Worm (Caenorhabditis elegans) whole organism, L4 larva: ENCODE measurements around the gene ugt-16.
A peak's percentile ranks its signal among the peaks of the same experiment; 100 is the strongest.

Experiments
- D1046.2 ChIP-seq: fragments of 200-800 bp; sonication (Bioruptor generic); IDR thresholded peaks from 2 replicates; pipeline ENCODE4 v1.3.6; 2022; ENCODE audit warnings: missing genetic modification characterization, missing compliant biosample characterization
- F10B5.3 ChIP-seq: sonication (generic microtip); optimal IDR thresholded peaks from 2 replicates; lab custom pipeline; 2016; ENCODE audit warnings: mild to moderate bottlenecking, missing genetic modification characterization, missing compliant biosample characterization
- F37D6.2 ChIP-seq: sonication (generic microtip); optimal IDR thresholded peaks from 2 replicates; lab custom pipeline; 2016; ENCODE audit warnings: mild to moderate bottlenecking, missing genetic modification characterization, missing compliant biosample characterization
- F44E2.7 ChIP-seq: fragments of 200-800 bp; sonication (Bioruptor generic); IDR thresholded peaks from 2 replicates; pipeline ENCODE4 v2.1.2; 2022; ENCODE audit warnings: missing genetic modification characterization, missing compliant biosample characterization
- F49E8.2 ChIP-seq: sonication (generic microtip); optimal IDR thresholded peaks from 2 replicates; lab custom pipeline; 2016; ENCODE audit warnings: missing compliant biosample characterization, mild to moderate bottlenecking, missing genetic modification characterization, borderline replicate concordance
- Y48G9A.11 ChIP-seq: fragments of 200-800 bp; sonication (Bioruptor generic); IDR thresholded peaks from 2 replicates; pipeline ENCODE4 v1.3.6; 2022; ENCODE audit warnings: missing genetic modification reagents, missing genetic modification characterization, missing compliant biosample characterization
- Y5F2A.4 ChIP-seq: fragments of 200-800 bp; sonication (Bioruptor generic); optimal IDR thresholded peaks from 2 replicates; lab custom pipeline; 2018; ENCODE audit warnings: mild to moderate bottlenecking, missing genetic modification characterization, missing compliant biosample characterization
- aha-1 ChIP-seq: fragments of 150-350 bp; peaks from one replicate; lab custom pipeline; 2014; ENCODE audit warnings: missing biosample characterization, missing genetic modification characterization
- ama-1 ChIP-seq: fragments of 150-350 bp; optimal IDR thresholded peaks from 2 replicates; lab custom pipeline; 2014; ENCODE audit warnings: inconsistent platforms, mixed read lengths
- arid-1 ChIP-seq: fragments of 200-800 bp; sonication (Bioruptor generic); conservative IDR thresholded peaks from 2 replicates; pipeline ENCODE4 v1.3.6; 2022; ENCODE audit warnings: missing genetic modification reagents, missing genetic modification characterization, missing compliant biosample characterization
- attf-4 ChIP-seq: sonication (generic microtip); optimal IDR thresholded peaks from 3 replicates; lab custom pipeline; 2017; ENCODE audit warnings: missing biosample characterization, missing genetic modification characterization
- ces-1 ChIP-seq: fragments of 150-350 bp; sonication (generic microtip); optimal IDR thresholded peaks from 4 replicates; lab custom pipeline; 2014; ENCODE audit warnings: missing biosample characterization, missing genetic modification reagents, missing genetic modification characterization
- ctbp-1 ChIP-seq: fragments of 200-800 bp; sonication (Bioruptor generic); IDR thresholded peaks from 2 replicates; pipeline ENCODE4 v1.3.6; 2022; ENCODE audit warnings: missing genetic modification reagents, missing genetic modification characterization, missing compliant biosample characterization
- daf-16 ChIP-seq, 3 experiments: sonication (generic microtip); optimal IDR thresholded peaks; 2 replicates each; lab custom pipeline; 2016 to 2017; ENCODE audit warnings: missing genetic modification characterization in 3 of 3, missing genetic modification reagents in 3 of 3, mild to moderate bottlenecking in 2 of 3, missing compliant biosample characterization in 2 of 3, missing biosample characterization in 1 of 3, moderate library complexity in 1 of 3
- daf-8 ChIP-seq: fragments of 200-800 bp; sonication (Bioruptor generic); IDR thresholded peaks from 2 replicates; pipeline ENCODE4 v1.3.6; 2022; ENCODE audit warnings: missing genetic modification characterization, missing compliant biosample characterization
- dmd-6 ChIP-seq: fragments of 200-800 bp; sonication (Bioruptor generic); IDR thresholded peaks from 2 replicates; pipeline ENCODE4 v1.3.6; 2022; ENCODE audit warnings: missing genetic modification reagents, missing genetic modification characterization, missing compliant biosample characterization
- dmd-8 ChIP-seq: fragments of 200-800 bp; sonication (Bioruptor generic); IDR thresholded peaks from 2 replicates; pipeline ENCODE4 v1.3.6; 2022; ENCODE audit warnings: missing genetic modification characterization, missing compliant biosample characterization
- dve-1 ChIP-seq: sonication (generic microtip); optimal IDR thresholded peaks from 2 replicates; lab custom pipeline; 2017; ENCODE audit warnings: antibody characterized with exemption, mild to moderate bottlenecking, missing genetic modification characterization, missing compliant biosample characterization; ENCODE audit not compliant: insufficient read depth
- fkh-10 ChIP-seq: fragments of 150-350 bp; optimal IDR thresholded peaks from 2 replicates; lab custom pipeline; 2014; ENCODE audit warnings: missing biosample characterization, missing genetic modification reagents, missing genetic modification characterization
- fos-1 ChIP-seq: fragments of 150-350 bp; optimal IDR thresholded peaks from 2 replicates; lab custom pipeline; 2014; ENCODE audit warnings: missing biosample characterization, missing genetic modification characterization
- hif-1 ChIP-seq, 2 experiments: sonication (generic microtip); optimal IDR thresholded peaks; 2 replicates each; lab custom pipeline; 2016 to 2017; ENCODE audit warnings: missing compliant biosample characterization in 2 of 2, missing genetic modification characterization in 2 of 2, missing genetic modification reagents in 2 of 2, missing genotype in 2 of 2, mild to moderate bottlenecking in 1 of 2
- hlh-11 ChIP-seq: fragments of 200-800 bp; sonication (Bioruptor generic); optimal IDR thresholded peaks from 2 replicates; lab custom pipeline; 2018; ENCODE audit warnings: mild to moderate bottlenecking, missing genetic modification characterization, missing compliant biosample characterization
- hlh-30 ChIP-seq: sonication (generic microtip); optimal IDR thresholded peaks from 2 replicates; lab custom pipeline; 2017; ENCODE audit warnings: antibody characterized with exemption, mild to moderate bottlenecking, missing genetic modification characterization, missing compliant biosample characterization; ENCODE audit not compliant: insufficient read depth
- hmg-1.1 ChIP-seq: fragments of 200-800 bp; sonication (Bioruptor generic); IDR thresholded peaks from 2 replicates; pipeline ENCODE4 v1.3.6; 2022; ENCODE audit warnings: missing genetic modification reagents, missing genetic modification characterization, missing compliant biosample characterization
- lin-15B ChIP-seq: fragments of 150-350 bp; sonication (generic microtip); optimal IDR thresholded peaks from 3 replicates; lab custom pipeline; 2014; ENCODE audit warnings: missing biosample characterization, missing genetic modification characterization
- lin-38 ChIP-seq: fragments of 200-800 bp; sonication (Bioruptor generic); IDR thresholded peaks from 2 replicates; pipeline ENCODE4 v1.3.6; 2022; ENCODE audit warnings: missing genetic modification reagents, missing genetic modification characterization, missing compliant biosample characterization
- lsy-2 ChIP-seq, 2 experiments: fragments of 150-350 bp in 1 of 2; sonication (generic microtip) in 1 of 2; optimal IDR thresholded peaks; 2 replicates each; lab custom pipeline; 2014 to 2017; ENCODE audit warnings: missing biosample characterization in 2 of 2, missing genetic modification characterization in 2 of 2
- mdl-1 ChIP-seq, 2 experiments: fragments of 150-350 bp in 1 of 2; sonication (generic microtip) in 1 of 2; optimal IDR thresholded peaks; 2 replicates each; lab custom pipeline; 2014 to 2017; ENCODE audit warnings: missing biosample characterization in 2 of 2, missing genetic modification characterization in 2 of 2
- mep-1 ChIP-seq: fragments of 150-350 bp; sonication (generic microtip); optimal IDR thresholded peaks from 3 replicates; lab custom pipeline; 2014; ENCODE audit warnings: missing biosample characterization, missing genetic modification characterization
- mxl-3 ChIP-seq: fragments of 200-800 bp; sonication (Bioruptor generic); optimal IDR thresholded peaks from 2 replicates; lab custom pipeline; 2018; ENCODE audit warnings: mild to moderate bottlenecking, missing genetic modification characterization, missing compliant biosample characterization
- nhr-28 ChIP-seq: fragments of 150-350 bp; optimal IDR thresholded peaks from 2 replicates; lab custom pipeline; 2014; ENCODE audit warnings: missing biosample characterization, missing genetic modification characterization
- nhr-48 ChIP-seq: sonication (generic microtip); optimal IDR thresholded peaks from 2 replicates; lab custom pipeline; 2016; ENCODE audit warnings: mild to moderate bottlenecking, missing genetic modification characterization, missing compliant biosample characterization
- nhr-76 ChIP-seq: fragments of 150-350 bp; optimal IDR thresholded peaks from 2 replicates; lab custom pipeline; 2014; ENCODE audit warnings: missing biosample characterization, missing genetic modification characterization
- nhr-77 ChIP-seq: fragments of 150-350 bp; optimal IDR thresholded peaks from 2 replicates; lab custom pipeline; 2014; ENCODE audit warnings: missing biosample characterization, missing genetic modification characterization
- pqm-1 ChIP-seq: sonication (generic microtip); optimal IDR thresholded peaks from 2 replicates; lab custom pipeline; 2017; ENCODE audit warnings: missing biosample characterization, missing genetic modification characterization
- rbr-2 ChIP-seq: sonication (generic microtip); optimal IDR thresholded peaks from 2 replicates; lab custom pipeline; 2016; ENCODE audit warnings: missing genotype, missing genetic modification characterization, missing compliant biosample characterization
- sdz-12 ChIP-seq: fragments of 200-800 bp; sonication (Bioruptor generic); optimal IDR thresholded peaks from 2 replicates; lab custom pipeline; 2018; ENCODE audit warnings: mild to moderate bottlenecking, missing genetic modification characterization, missing compliant biosample characterization
- set-16 ChIP-seq: fragments of 200-800 bp; sonication (Bioruptor generic); IDR thresholded peaks from 2 replicates; pipeline ENCODE4 v1.3.6; 2022; ENCODE audit warnings: missing genetic modification reagents, missing genetic modification characterization, missing compliant biosample characterization
- snpc-4 ChIP-seq: fragments of 150-350 bp; optimal IDR thresholded peaks from 2 replicates; lab custom pipeline; 2014; ENCODE audit warnings: missing biosample characterization, missing genetic modification characterization
- tag-97 ChIP-seq: fragments of 200-800 bp; sonication (Bioruptor generic); IDR thresholded peaks from 2 replicates; pipeline ENCODE4 v1.3.6; 2022; ENCODE audit warnings: missing genetic modification characterization, missing compliant biosample characterization
- unc-130 ChIP-seq: sonication (generic microtip); optimal IDR thresholded peaks from 2 replicates; lab custom pipeline; 2016; ENCODE audit warnings: missing genetic modification reagents, missing genetic modification characterization, missing compliant biosample characterization
- unc-62 ChIP-seq, 3 experiments: fragments of 150-350 bp in 1 of 3; sonication (generic microtip); optimal IDR thresholded peaks in 2 of 3; peaks in 1 of 3; 1 replicate in 1 of 3; 2 replicates in 2 of 3; lab custom pipeline; 2014 to 2017; ENCODE audit warnings: missing biosample characterization in 3 of 3, missing genetic modification characterization in 3 of 3, missing genetic modification reagents in 3 of 3, missing genotype in 1 of 3
- zag-1 ChIP-seq: fragments of 150-350 bp; optimal IDR thresholded peaks from 2 replicates; lab custom pipeline; 2014; ENCODE audit warnings: missing biosample characterization, missing genetic modification characterization
- ztf-7 ChIP-seq: fragments of 150-350 bp; optimal IDR thresholded peaks from 2 replicates; lab custom pipeline; 2014; ENCODE audit warnings: missing biosample characterization, missing genetic modification characterization

ugt-16 gene

ce11 chrV:12819155-12819554 lies 5.7 kb upstream of the ugt-16 start:
- TF ChIP-seq set-16 (no peak), hmg-1.1 (peak; percentile 79), F10B5.3 (tag; lab: Kevin White, UChicago) (no peak), arid-1 (GFP tag; lab: Robert Waterston, UW) (no peak), mxl-3 (GFP tag; lab: Kevin White, UChicago) (peak; percentile 11), lsy-2 (tag; optimal IDR thresholded peaks at IDR 0.05; lab: Kevin White, UChicago) (peak; percentile 3 to 50), Y5F2A.4 (GFP tag; lab: Kevin White, UChicago) (no peak), rbr-2 (tag; lab: Kevin White, UChicago) (peak; percentile 79), fkh-10 (GFP tag; lab: Kevin White, UChicago) (peak; percentile 61), snpc-4 (tag; lab: Kevin White, UChicago) (no peak), mdl-1 (tag; optimal IDR thresholded peaks at IDR 0.05; lab: Kevin White, UChicago) (peak in 1 of 2 experiments; percentile 70), Y48G9A.11 (GFP tag; lab: Robert Waterston, UW) (no peak), F37D6.2 (tag; lab: Kevin White, UChicago) (peak; percentile 75), tag-97 (GFP tag; lab: Robert Waterston, UW) (no peak), mep-1 (tag; lab: Kevin White, UChicago) (peak; percentile 63), hif-1 (tag; optimal IDR thresholded peaks at IDR 0.05; lab: Kevin White, UChicago) (peak in 1 of 2 experiments; percentile 39), daf-16 (GFP tag; optimal IDR thresholded peaks at IDR 0.05; lab: Kevin White, UChicago) (no peak), daf-16 (tag; optimal IDR thresholded peaks at IDR 0.05; lab: Kevin White, UChicago) (no peak), sdz-12 (GFP tag; lab: Kevin White, UChicago) (no peak), aha-1 (tag; lab: Kevin White, UChicago) (peak; percentile 97), dmd-6 (GFP tag; lab: Robert Waterston, UW) (0 out of 2 replicates have a peak, but pooled peaks have one; percentile 11), hlh-30 (tag; lab: Kevin White, UChicago) (peak; percentile 83), nhr-48 (no peak), hlh-11 (tag; lab: Kevin White, UChicago) (peak; percentile 41)

ce11 chrV:12819792-12820453 lies 4.9 kb upstream of the ugt-16 start, which contains the start of the genes ZC443.4 and ugt-18:
Gene ZC443.4, minus strand, starts transcription at chrV:12819886.
Gene ugt-18, plus strand, starts transcription at chrV:12820260.
- TF ChIP-seq mxl-3 (GFP tag; lab: Kevin White, UChicago) = no peak
- TF ChIP-seq mdl-1 (tag; optimal IDR thresholded peaks at IDR 0.05; lab: Kevin White, UChicago) = no peak
- no peak for TF ChIP-seq D1046.2 (GFP tag; lab: Robert Waterston, UW)
- TF ChIP-seq rbr-2 (tag; lab: Kevin White, UChicago) = no peak
- TF ChIP-seq hmg-1.1 = no peak
- TF ChIP-seq ztf-7 (tag; lab: Kevin White, UChicago) = no peak
- TF ChIP-seq daf-16 (GFP tag; optimal IDR thresholded peaks at IDR 0.05; lab: Kevin White, UChicago) = no peak
- peak; percentile 28 for TF ChIP-seq daf-16 (tag; optimal IDR thresholded peaks at IDR 0.05; lab: Kevin White, UChicago)
- peak; percentile 60 for TF ChIP-seq pqm-1
- no peak for TF ChIP-seq ces-1 (GFP tag; lab: Kevin White, UChicago)
- no peak for TF ChIP-seq F49E8.2 (tag; lab: Kevin White, UChicago)
- TF ChIP-seq attf-4 (tag; lab: Kevin White, UChicago) = no peak
- no peak for TF ChIP-seq dmd-8 (GFP tag; lab: Robert Waterston, UW)
- TF ChIP-seq sdz-12 (GFP tag; lab: Kevin White, UChicago) = no peak
- peak; percentile 62 for TF ChIP-seq nhr-28 (tag; lab: Kevin White, UChicago)
- peak; percentile 56 for TF ChIP-seq nhr-77 (tag; lab: Kevin White, UChicago)
- TF ChIP-seq unc-62 (GFP tag; optimal IDR thresholded peaks at IDR 0.05 in 1 of 2; lab: Kevin White, UChicago) = peak in 1 of 2 experiments; percentile 63
- TF ChIP-seq unc-62 (tag; optimal IDR thresholded peaks at IDR 0.05; lab: Kevin White, UChicago) = no peak
- 0 out of 2 replicates have a peak, but pooled peaks have one; percentile 10 for TF ChIP-seq dmd-6 (GFP tag; lab: Robert Waterston, UW)
- TF ChIP-seq, all 104 proteins: peak for 6

ce11 chrV:12822065-12822464 lies 2.8 kb upstream of the ugt-16 start:
- TF ChIP-seq fkh-10 (GFP tag; lab: Kevin White, UChicago) (no peak), mxl-3 (GFP tag; lab: Kevin White, UChicago) (no peak), pqm-1 (peak; percentile 54), daf-8 (GFP tag; lab: Robert Waterston, UW) (no peak), set-16 (no peak), ctbp-1 (GFP tag; lab: Robert Waterston, UW) (no peak), hlh-11 (tag; lab: Kevin White, UChicago) (peak; percentile 53), hif-1 (tag; optimal IDR thresholded peaks at IDR 0.05; lab: Kevin White, UChicago) (no peak), unc-130 (GFP tag; lab: Kevin White, UChicago) (no peak), lin-38 (GFP tag; lab: Robert Waterston, UW) (no peak), ama-1 (lab: Kevin White, UChicago) (no peak), nhr-76 (tag; lab: Kevin White, UChicago) (no peak), F44E2.7 (no peak), zag-1 (tag; lab: Kevin White, UChicago) (no peak), dve-1 (tag; lab: Kevin White, UChicago) (peak; percentile 15), nhr-77 (tag; lab: Kevin White, UChicago) (no peak), fos-1 (tag; lab: Kevin White, UChicago) (no peak), lin-15B (tag; lab: Kevin White, UChicago) (no peak)
